Fruit fly (Drosophila melanogaster) whole organism, embryonic: Measurements from ENCODE around the gene Als2.

Source experiments
- B-H1 ChIP-seq: fragments of 200-800 bp; sonication (Bioruptor generic); IDR thresholded peaks from 3 replicates; pipeline ENCODE4 v1.3.6; 2022; ENCODE audit warnings: missing biosample characterization, missing genetic modification characterization
- BEAF-32 ChIP-seq: fragments of 200-800 bp; sonication (Bioruptor generic); optimal IDR thresholded peaks from 3 replicates; lab custom pipeline; 2017; ENCODE audit warnings: missing biosample characterization, missing genetic modification characterization, mild to moderate bottlenecking, moderate library complexity, missing genetic modification reagents
- BtbVII ChIP-seq: fragments of 200-800 bp; sonication (Bioruptor generic); optimal IDR thresholded peaks from 3 replicates; lab custom pipeline; 2017; ENCODE audit warnings: missing biosample characterization, mild to moderate bottlenecking, missing genetic modification characterization
- CG10431 ChIP-seq: fragments of 200-800 bp; sonication (Bioruptor generic); optimal IDR thresholded peaks from 3 replicates; lab custom pipeline; 2018; ENCODE audit warnings: missing biosample characterization, mild to moderate bottlenecking, missing genetic modification characterization
- CG10959 ChIP-seq: fragments of 200-800 bp; sonication (Bioruptor generic); IDR thresholded peaks from 2 replicates; pipeline ENCODE4 v1.3.6; 2022; ENCODE audit warnings: missing biosample characterization, missing genetic modification characterization
- CG10979 ChIP-seq: fragments of 200-800 bp; sonication (Bioruptor generic); optimal IDR thresholded peaks from 2 replicates; lab custom pipeline; 2018; ENCODE audit warnings: missing biosample characterization, mild to moderate bottlenecking, missing genetic modification characterization, moderate library complexity
- CG11247 ChIP-seq: fragments of 200-800 bp; sonication (Bioruptor generic); IDR thresholded peaks from 2 replicates; pipeline ENCODE4 v1.3.6; 2022; ENCODE audit warnings: missing biosample characterization, missing genetic modification characterization
- CG11695 ChIP-seq: fragments of 200-800 bp; sonication (Bioruptor generic); IDR thresholded peaks from 3 replicates; pipeline ENCODE4 v1.3.6; 2022; ENCODE audit warnings: missing biosample characterization, missing genetic modification characterization
- CG13424 ChIP-seq: fragments of 200-800 bp; sonication (Bioruptor generic); optimal IDR thresholded peaks from 2 replicates; lab custom pipeline; 2019; ENCODE audit warnings: missing biosample characterization, mild to moderate bottlenecking, missing genetic modification characterization, moderate library complexity
- CG16815 ChIP-seq: fragments of 200-800 bp; sonication (Bioruptor generic); optimal IDR thresholded peaks from 3 replicates; lab custom pipeline; 2017; ENCODE audit warnings: missing biosample characterization, mild to moderate bottlenecking, missing genetic modification characterization
- CG17361 ChIP-seq: fragments of 200-800 bp; sonication (Bioruptor generic); IDR thresholded peaks from 3 replicates; pipeline ENCODE4 v1.3.6; 2022; ENCODE audit warnings: missing biosample characterization, missing genetic modification characterization
- CG17829 ChIP-seq: fragments of 200-800 bp; optimal IDR thresholded peaks from 2 replicates; lab custom pipeline; 2019; ENCODE audit warnings: missing biosample characterization, mild to moderate bottlenecking, missing genetic modification characterization, moderate library complexity
- CG18599 ChIP-seq: fragments of 200-800 bp; sonication (Bioruptor generic); optimal IDR thresholded peaks from 3 replicates; lab custom pipeline; 2017; ENCODE audit warnings: missing biosample characterization, missing genetic modification characterization, mild to moderate bottlenecking, moderate library complexity, missing genetic modification reagents
- CG18764 ChIP-seq: fragments of 200-800 bp; sonication (Bioruptor generic); optimal IDR thresholded peaks from 3 replicates; lab custom pipeline; 2016; ENCODE audit warnings: missing biosample characterization, missing genetic modification characterization
- CG2875 ChIP-seq: fragments of 200-800 bp; sonication (Bioruptor generic); optimal IDR thresholded peaks from 2 replicates; lab custom pipeline; 2017; ENCODE audit warnings: missing biosample characterization, mild to moderate bottlenecking, missing genetic modification characterization, missing genetic modification reagents
- CG3847 ChIP-seq: fragments of 200-800 bp; sonication (Bioruptor generic); IDR thresholded peaks from 2 replicates; pipeline ENCODE4 v1.3.6; 2022; ENCODE audit warnings: missing biosample characterization, missing genetic modification characterization
- CG42726 ChIP-seq: fragments of 200-800 bp; sonication (Bioruptor generic); IDR thresholded peaks from 2 replicates; pipeline ENCODE4 v1.3.6; 2022; ENCODE audit warnings: missing biosample characterization, missing genetic modification characterization; ENCODE audit not compliant: partially characterized antibody
- CG6689 ChIP-seq: fragments of 200-800 bp; sonication (Bioruptor generic); IDR thresholded peaks from 2 replicates; pipeline ENCODE4 v1.3.6; 2022; ENCODE audit warnings: missing biosample characterization, missing genetic modification characterization
- CG6765 ChIP-seq: fragments of 200-800 bp; sonication (Bioruptor generic); optimal IDR thresholded peaks from 3 replicates; lab custom pipeline; 2017; ENCODE audit warnings: missing biosample characterization, mild to moderate bottlenecking, missing genetic modification characterization
- CG7372 ChIP-seq: fragments of 200-800 bp; sonication (Bioruptor generic); IDR thresholded peaks from 2 replicates; pipeline ENCODE4 v1.3.6; 2022; ENCODE audit warnings: missing biosample characterization, missing genetic modification characterization
- CG7745 ChIP-seq: fragments of 200-800 bp; sonication (Bioruptor generic); optimal IDR thresholded peaks from 2 replicates; lab custom pipeline; 2018; ENCODE audit warnings: missing biosample characterization, mild to moderate bottlenecking, missing genetic modification characterization, moderate library complexity
- CG7786 ChIP-seq: fragments of 200-800 bp; sonication (Bioruptor generic); optimal IDR thresholded peaks from 2 replicates; lab custom pipeline; 2016; ENCODE audit warnings: missing biosample characterization, missing genetic modification characterization
- CG8388 ChIP-seq: fragments of 200-800 bp; sonication (Bioruptor generic); optimal IDR thresholded peaks from 2 replicates; lab custom pipeline; 2019; ENCODE audit warnings: missing biosample characterization, mild to moderate bottlenecking, missing genetic modification characterization, moderate library complexity
- CG9876 ChIP-seq: fragments of 200-800 bp; sonication (Bioruptor generic); optimal IDR thresholded peaks from 2 replicates; lab custom pipeline; 2016; ENCODE audit warnings: missing biosample characterization, missing genetic modification characterization
- Dad ChIP-seq: fragments of 200-800 bp; sonication (Bioruptor generic); optimal IDR thresholded peaks from 3 replicates; lab custom pipeline; 2016; ENCODE audit warnings: missing biosample characterization, missing genetic modification characterization
- Dbx ChIP-seq: fragments of 200-800 bp; sonication (Bioruptor generic); IDR thresholded peaks from 3 replicates; pipeline ENCODE4 v1.3.6; 2022; ENCODE audit warnings: missing biosample characterization, missing genetic modification characterization
- H2.0 ChIP-seq: fragments of 200-800 bp; sonication (Bioruptor generic); IDR thresholded peaks from 2 replicates; pipeline ENCODE4 v1.3.6; 2022; ENCODE audit warnings: missing biosample characterization, missing genetic modification characterization
- Hsf ChIP-seq: fragments of 200-800 bp; sonication (Bioruptor generic); optimal IDR thresholded peaks from 3 replicates; lab custom pipeline; 2016; ENCODE audit warnings: missing biosample characterization, missing genetic modification characterization
- Neu2 ChIP-seq: fragments of 200-800 bp; sonication (Bioruptor generic); optimal IDR thresholded peaks from 3 replicates; lab custom pipeline; 2016; ENCODE audit warnings: missing biosample characterization, missing genetic modification characterization, borderline replicate concordance
- PHDP ChIP-seq: fragments of 200-800 bp; sonication (Bioruptor generic); optimal IDR thresholded peaks from 3 replicates; lab custom pipeline; 2018; ENCODE audit warnings: missing biosample characterization, mild to moderate bottlenecking, missing genetic modification characterization, moderate library complexity
- Side ChIP-seq: fragments of 200-800 bp; sonication (Bioruptor generic); optimal IDR thresholded peaks from 2 replicates; lab custom pipeline; 2016; ENCODE audit warnings: missing biosample characterization, missing genetic modification characterization
- Stat92E ChIP-seq, 3 experiments: fragments of >200 bp in 2 of 3; fragments of 200-800 bp in 1 of 3; sonication (Bioruptor generic) in 1 of 3; optimal IDR thresholded peaks; 2 replicates each; lab custom pipeline; 2017 to 2019; ENCODE audit warnings: missing biosample characterization in 3 of 3, missing genetic modification characterization in 3 of 3, mild to moderate bottlenecking in 1 of 3, moderate library complexity in 1 of 3
- disco-r ChIP-seq: fragments of 200-800 bp; sonication (Bioruptor generic); optimal IDR thresholded peaks from 2 replicates; lab custom pipeline; 2016; ENCODE audit warnings: missing biosample characterization, missing genetic modification characterization
- ems ChIP-seq: fragments of 200-800 bp; sonication (Bioruptor generic); optimal IDR thresholded peaks from 3 replicates; lab custom pipeline; 2016; ENCODE audit warnings: missing biosample characterization, missing genetic modification characterization
- eyg ChIP-seq: fragments of 200-800 bp; sonication (Bioruptor generic); optimal IDR thresholded peaks from 3 replicates; lab custom pipeline; 2016; ENCODE audit warnings: missing biosample characterization, missing genetic modification characterization
- gce ChIP-seq: fragments of 200-800 bp; sonication (Bioruptor generic); IDR thresholded peaks from 3 replicates; pipeline ENCODE4 v1.3.6; 2022; ENCODE audit warnings: missing biosample characterization, missing genetic modification characterization
- grn ChIP-seq: fragments of 200-800 bp; sonication (Bioruptor generic); optimal IDR thresholded peaks from 3 replicates; lab custom pipeline; 2017; ENCODE audit warnings: missing biosample characterization, missing genetic modification characterization
- jing ChIP-seq: fragments of 200-800 bp; sonication (Bioruptor generic); optimal IDR thresholded peaks from 2 replicates; lab custom pipeline; 2018; ENCODE audit warnings: missing biosample characterization, mild to moderate bottlenecking, missing genetic modification characterization
- maf-S ChIP-seq: fragments of 200-800 bp; sonication (Bioruptor generic); optimal IDR thresholded peaks from 2 replicates; lab custom pipeline; 2016; ENCODE audit warnings: missing biosample characterization, missing genetic modification characterization
- oc ChIP-seq: fragments of 200-800 bp; sonication (Bioruptor generic); optimal IDR thresholded peaks from 2 replicates; lab custom pipeline; 2018; ENCODE audit warnings: missing biosample characterization, mild to moderate bottlenecking, missing genetic modification characterization, moderate library complexity
- pan ChIP-seq, 4 experiments: fragments of >200 bp in 3 of 4; fragments of 200-800 bp in 1 of 4; sonication (Bioruptor generic) in 1 of 4; optimal IDR thresholded peaks in 3 of 4; IDR thresholded peaks in 1 of 4; 2 replicates each; pipeline versions ENCODE4 v1.3.6 to Lab custom; 2017 to 2022; ENCODE audit warnings: missing biosample characterization in 2 of 4, missing genetic modification characterization in 2 of 4, mixed read lengths in 1 of 4
- pros ChIP-seq: fragments of 200-800 bp; sonication (Bioruptor generic); optimal IDR thresholded peaks from 3 replicates; lab custom pipeline; 2019; ENCODE audit warnings: missing biosample characterization, mild to moderate bottlenecking, missing genetic modification characterization, moderate library complexity
- repo ChIP-seq: fragments of 200-800 bp; sonication (Bioruptor generic); optimal IDR thresholded peaks from 2 replicates; lab custom pipeline; 2016; ENCODE audit warnings: missing biosample characterization, missing genetic modification characterization
- run ChIP-seq: fragments of 200-800 bp; sonication (Bioruptor generic); optimal IDR thresholded peaks from 3 replicates; lab custom pipeline; 2018; ENCODE audit warnings: missing biosample characterization, mild to moderate bottlenecking, missing genetic modification characterization
- sd ChIP-seq: fragments of 200-800 bp; sonication (Bioruptor generic); optimal IDR thresholded peaks from 3 replicates; lab custom pipeline; 2018; ENCODE audit warnings: missing biosample characterization, mild to moderate bottlenecking, missing genetic modification characterization, moderate library complexity
- sna ChIP-seq: fragments of 200-800 bp; sonication (Bioruptor generic); IDR thresholded peaks from 2 replicates; pipeline ENCODE4 v1.3.6; 2022; ENCODE audit warnings: missing biosample characterization, missing genetic modification characterization; ENCODE audit not compliant: partially characterized antibody
- unpg ChIP-seq: fragments of 200-800 bp; sonication (Bioruptor generic); optimal IDR thresholded peaks from 3 replicates; lab custom pipeline; 2018; ENCODE audit warnings: missing biosample characterization, mild to moderate bottlenecking, missing genetic modification characterization, moderate library complexity
- vvl ChIP-seq: fragments of 200-800 bp; sonication (Bioruptor generic); IDR thresholded peaks from 2 replicates; pipeline ENCODE4 v1.3.6; 2022; ENCODE audit warnings: missing biosample characterization, missing genetic modification characterization
- wdn ChIP-seq: fragments of 200-800 bp; sonication (Bioruptor generic); IDR thresholded peaks from 2 replicates; pipeline ENCODE4 v1.3.6; 2022; ENCODE audit warnings: missing biosample characterization, missing genetic modification characterization
- zfh1 ChIP-seq: fragments of 200-800 bp; sonication (Bioruptor generic); IDR thresholded peaks from 3 replicates; pipeline ENCODE4 v1.3.6; 2022; ENCODE audit warnings: missing biosample characterization, missing genetic modification characterization

Gene Als2

DNA sequence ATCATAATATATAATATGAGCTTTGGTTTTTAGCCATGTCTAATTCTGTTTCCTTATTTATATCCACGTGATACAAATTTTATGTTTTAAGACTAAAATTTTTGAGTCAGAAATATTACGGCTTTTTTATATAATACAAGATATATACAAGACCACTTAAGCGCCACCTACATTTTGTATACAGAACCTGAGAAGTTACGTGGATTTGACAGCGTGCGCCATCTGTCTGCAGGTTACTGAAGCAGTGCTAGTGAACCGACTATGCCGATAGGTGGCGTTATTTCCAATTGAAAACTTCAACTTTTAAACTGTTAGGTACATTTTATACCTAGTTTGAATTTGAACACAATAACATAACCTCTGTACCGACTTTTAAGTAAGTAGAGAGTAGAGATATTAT is 26.8 kb downstream of the Als2 start (continued):
- TF ChIP-seq sd (no peak), CG7745 (tag; lab: Kevin White, UChicago) (no peak), Dad (GFP tag; lab: Kevin White, UChicago) (peak; percentile 59), maf-S (peak; percentile 30), grn (GFP tag; lab: Kevin White, UChicago) (no peak), CG7372 (GFP tag; lab: Robert Waterston, UW) (peak; percentile 62; the same call in 1 of the 2 replicates), CG11247 (GFP tag; lab: Robert Waterston, UW) (peak; percentile 83), ems (peak; percentile 33), CG18599 (GFP tag; lab: Kevin White, UChicago) (no peak), gce (GFP tag; lab: Robert Waterston, UW) (no peak), CG10431 (GFP tag; lab: Kevin White, UChicago) (no peak), vvl (GFP tag; lab: Robert Waterston, UW) (peak; percentile 74), CG9876 (GFP tag; lab: Kevin White, UChicago) (peak; percentile 73), Hsf (GFP tag; lab: Kevin White, UChicago) (peak; percentile 82), CG16815 (peak; percentile 45), CG8388 (peak; percentile 21), BtbVII (GFP tag; lab: Kevin White, UChicago) (no peak), zfh1 (GFP tag; lab: Robert Waterston, UW) (peak; percentile 60; the same call in 2 of the 3 replicates), CG3847 (GFP tag; lab: Robert Waterston, UW) (peak; percentile 61), CG6689 (GFP tag; lab: Robert Waterston, UW) (no peak; the same call in 1 of the 2 replicates), unpg (GFP tag; lab: Kevin White, UChicago) (peak; percentile 67), repo (peak; percentile 56), Stat92E (GFP tag; optimal IDR thresholded peaks at IDR 0.05; lab: Kevin White, UChicago) (peak in 1 of 3 experiments; percentile 16), wdn (GFP tag; lab: Robert Waterston, UW) (no peak), CG18764 (peak; percentile 62), PHDP (peak; percentile 65), pan (optimal IDR thresholded peaks at IDR 0.05; lab: Kevin White, UChicago) (no peak), pan (GFP tag; optimal IDR thresholded peaks at IDR 0.05 in 1 of 2, IDR thresholded peaks at IDR 0.05 in 1 of 2) (peak in 1 of 2 experiments; percentile 68), disco-r (peak; percentile 55), pros (GFP tag; lab: Kevin White, UChicago) (no peak), CG2875 (GFP tag; lab: Kevin White, UChicago) (peak; percentile 55), oc (peak; percentile 25), CG42726 (GFP tag; lab: Robert Waterston, UW) (peak; percentile 79), CG11695 (no peak), BEAF-32 (GFP tag; lab: Kevin White, UChicago) (no peak), CG6765 (no peak), B-H1 (GFP tag; lab: Robert Waterston, UW) (no peak), CG7786 (peak; percentile 39), Side (GFP tag; lab: Kevin White, UChicago) (peak; percentile 66), sna (GFP tag; lab: Robert Waterston, UW) (no peak), jing (peak; percentile 8), H2.0 (GFP tag; lab: Robert Waterston, UW) (peak; percentile 63), Neu2 (GFP tag; lab: Kevin White, UChicago) (no peak), run (tag; lab: Kevin White, UChicago) (no peak), Dbx (peak; percentile 81), CG17829 (tag; lab: Kevin White, UChicago) (peak; percentile 83), CG17361 (GFP tag; lab: Robert Waterston, UW) (peak; percentile 68), eyg (GFP tag; lab: Kevin White, UChicago) (peak; percentile 22), CG13424 (tag; lab: Kevin White, UChicago) (peak; percentile 68), CG10959 (GFP tag; lab: Robert Waterston, UW) (peak; percentile 69), CG10979 (tag; lab: Kevin White, UChicago) (peak; percentile 100)
